Worm (Caenorhabditis elegans): Measurements from ENCODE around the gene npp-23.

- TF ChIP-seq mab-5 (tag; optimal IDR thresholded peaks at IDR 0.05) = no peak
- TF ChIP-seq snpc-4 (tag; optimal IDR thresholded peaks at IDR 0.05) = no peak
- TF ChIP-seq elt-1 (tag; optimal IDR thresholded peaks at IDR 0.05; ENCODE audit: borderline replicate concordance, insufficient read depth) = no peak
- TF ChIP-seq nhr-12 (tag; optimal IDR thresholded peaks at IDR 0.05) = no peak
- no peak for TF ChIP-seq pha-4 (tag; optimal IDR thresholded peaks at IDR 0.05)
- no peak for TF ChIP-seq nhr-237 (tag; optimal IDR thresholded peaks at IDR 0.05)
These were observed 23.1 kb upstream of the npp-23 start, which contains the start of gene C27B7.2 for ce11 chrIV:8892558-8892957.

Data from whole organism, mixed stage, embryonic.